Worm (Caenorhabditis elegans): ENCODE data around the gene unc-62.

unc-62 gene

DNA sequence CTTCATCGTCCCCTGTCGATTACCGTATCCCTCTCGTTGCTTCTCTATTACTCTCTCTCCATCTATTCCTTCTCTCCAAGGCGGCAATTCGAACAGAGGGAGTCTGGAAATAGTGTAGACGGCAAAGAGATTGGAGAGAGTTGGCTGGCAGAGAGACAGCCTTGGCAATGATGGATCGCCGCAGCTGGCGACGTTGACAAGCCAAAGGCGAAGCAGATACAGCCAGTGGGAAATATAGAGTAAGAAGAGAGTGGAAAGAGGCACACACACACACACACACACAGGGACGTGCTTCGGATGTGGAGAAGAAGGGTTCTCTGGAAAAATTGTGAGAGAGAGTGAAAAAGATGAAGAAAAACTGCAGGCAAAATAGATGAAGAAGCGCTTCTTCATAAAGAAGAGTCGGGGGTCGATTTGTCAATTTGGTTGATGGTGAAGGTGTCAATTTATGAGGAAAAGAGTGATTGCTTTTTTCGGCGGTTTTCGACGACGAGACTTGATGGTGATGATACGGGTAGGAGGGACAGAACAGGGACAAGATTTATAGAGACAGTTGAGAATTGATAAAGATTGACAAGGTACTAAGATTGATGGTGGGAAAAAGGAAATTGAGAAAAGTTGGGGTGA lies 10.7 kb downstream of the unc-62 start (continued):
- TF ChIP-seq T26A8.4 (GFP tag; IDR thresholded peaks at IDR 0.05) (no peak), fkh-10 (GFP tag; optimal IDR thresholded peaks at IDR 0.05) (peak; percentile 11), F37D6.2 (tag; optimal IDR thresholded peaks at IDR 0.05) (peak; percentile 50), spr-1 (tag; optimal IDR thresholded peaks at IDR 0.05) (peak; percentile 18), nhr-102 (tag; optimal IDR thresholded peaks at IDR 0.05) (peak; percentile 1), hmg-1.1 (GFP tag; IDR thresholded peaks at IDR 0.05) (peak; percentile 71), egl-27 (tag; optimal IDR thresholded peaks at IDR 0.05) (no peak), Y105C5A.15 (GFP tag; IDR thresholded peaks at IDR 0.05) (no peak), daf-12 (tag; optimal IDR thresholded peaks at IDR 0.05) (no peak), ztf-11 (tag; optimal IDR thresholded peaks at IDR 0.05) (no peak), aha-1 (tag) (peak; percentile 88), lin-39 (tag; optimal IDR thresholded peaks at IDR 0.05) (peak; percentile 89), rbr-2 (tag; optimal IDR thresholded peaks at IDR 0.05) (peak; percentile 78), arid-1 (GFP tag; conservative IDR thresholded peaks at IDR 0.05) (no peak), dmd-6 (GFP tag; IDR thresholded peaks at IDR 0.05) (no peak), hif-1 (tag; optimal IDR thresholded peaks at IDR 0.05) (peak in 1 of 2 experiments; percentile 71), attf-4 (tag; optimal IDR thresholded peaks at IDR 0.05) (no peak), vab-7 (GFP tag; IDR thresholded peaks at IDR 0.05) (peak; percentile 40; the same call in 1 of the 2 replicates), ceh-32 (tag; optimal IDR thresholded peaks at IDR 0.05; ENCODE audit: poor library complexity) (no peak), nhr-25 (tag; optimal IDR thresholded peaks at IDR 0.05; ENCODE audit: borderline replicate concordance, insufficient read depth) (peak; percentile 35), mes-2 (tag; optimal IDR thresholded peaks at IDR 0.05; ENCODE audit: poor library complexity, severe bottlenecking) (peak; percentile 23), mxl-3 (GFP tag; optimal IDR thresholded peaks at IDR 0.05) (peak; percentile 37), mdl-1 (tag; optimal IDR thresholded peaks at IDR 0.05) (peak in 1 of 2 experiments; percentile 70), lin-1 (GFP tag; IDR thresholded peaks at IDR 0.05) (no peak), set-16 (GFP tag; IDR thresholded peaks at IDR 0.05) (peak; percentile 35), R02D3.7 (tag; optimal IDR thresholded peaks at IDR 0.05) (no peak), ZK546.5 (tag; optimal IDR thresholded peaks at IDR 0.05) (no peak), lim-7 (GFP tag; IDR thresholded peaks at IDR 0.05) (no peak), nhr-11 (tag; optimal IDR thresholded peaks at IDR 0.05) (peak; percentile 62), ceh-20 (GFP tag; IDR thresholded peaks at IDR 0.05) (peak; percentile 91), ctbp-1 (GFP tag; IDR thresholded peaks at IDR 0.05) (no peak), nhr-10 (tag; optimal IDR thresholded peaks at IDR 0.05) (no peak), nhr-6 (tag; optimal IDR thresholded peaks at IDR 0.05) (peak; percentile 4), daf-19 (GFP tag; conservative IDR thresholded peaks at IDR 0.05) (no peak), ztf-7 (tag; optimal IDR thresholded peaks at IDR 0.05) (peak; percentile 7), hlh-30 (tag; optimal IDR thresholded peaks at IDR 0.05; ENCODE audit: insufficient read depth) (peak; percentile 65), tra-1 (GFP tag; IDR thresholded peaks at IDR 0.05) (peak; percentile 17; the same call in 1 of the 2 replicates)

DNA sequence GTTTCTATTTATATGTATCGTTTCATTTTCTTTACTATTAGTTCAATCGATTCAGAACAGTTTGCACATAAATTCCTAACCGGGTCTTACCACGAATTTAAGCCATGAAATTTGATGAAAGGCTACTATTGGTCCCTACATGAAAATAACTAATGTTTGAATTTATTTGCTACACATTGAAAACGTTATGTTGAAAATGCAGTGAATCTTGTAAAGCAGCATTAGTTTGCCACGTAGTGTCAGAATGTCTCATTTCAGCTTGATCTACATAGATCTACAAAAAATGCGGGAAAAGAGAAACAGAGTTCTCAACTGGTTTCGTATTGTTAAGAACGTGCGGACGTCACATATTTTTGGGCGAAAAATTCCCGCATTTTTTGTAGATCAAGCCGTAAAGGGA lies 11.5 kb downstream of the unc-62 start:
- TF ChIP-seq unc-62 (GFP tag; optimal IDR thresholded peaks at IDR 0.05 in 1 of 2) (peak in 1 of 2 experiments; percentile 97), unc-62 (tag; optimal IDR thresholded peaks at IDR 0.05) (no peak), dmd-8 (GFP tag; IDR thresholded peaks at IDR 0.05) (no peak)

All from whole organism, L4 larva.